Worm (Caenorhabditis elegans) whole organism, young adult: ENCODE results near the gene C03F11.2.

ENCODE experiments used
- F55B11.4 ChIP-seq: sonication (generic microtip); optimal IDR thresholded peaks from 2 replicates; lab custom pipeline; 2016; ENCODE audit warnings: missing compliant biosample characterization, missing genetic modification characterization, borderline replicate concordance; ENCODE audit not compliant: insufficient read depth
- Y53F4B.3 ChIP-seq: fragments of 200-800 bp; sonication (Bioruptor generic); IDR thresholded peaks from 2 replicates; pipeline ENCODE4 v1.3.6; 2022; ENCODE audit warnings: missing genetic modification reagents, missing genetic modification characterization, missing compliant biosample characterization
- aptf-2 ChIP-seq: fragments of 200-800 bp; sonication (Bioruptor generic); conservative IDR thresholded peaks from 2 replicates; pipeline ENCODE4 v1.3.6; 2022; ENCODE audit warnings: missing genetic modification reagents, missing genetic modification characterization, missing compliant biosample characterization
- ceh-79 ChIP-seq: sonication (generic microtip); optimal IDR thresholded peaks from 2 replicates; lab custom pipeline; 2017; ENCODE audit warnings: mild to moderate bottlenecking, missing genetic modification characterization, missing compliant biosample characterization
- chd-7 ChIP-seq: sonication (generic microtip); optimal IDR thresholded peaks from 2 replicates; lab custom pipeline; 2016; ENCODE audit warnings: mild to moderate bottlenecking, missing genetic modification characterization, moderate library complexity, missing compliant biosample characterization
- hlh-12 ChIP-seq: sonication (generic microtip); optimal IDR thresholded peaks from 2 replicates; lab custom pipeline; 2016; ENCODE audit warnings: missing genetic modification characterization, missing compliant biosample characterization
- hsf-1 ChIP-seq: fragments of 200-800 bp; sonication (Bioruptor generic); IDR thresholded peaks from 2 replicates; pipeline ENCODE4 v1.3.6; 2022; ENCODE audit warnings: missing genetic modification reagents, missing genetic modification characterization, missing compliant biosample characterization
- mel-28 ChIP-seq: sonication (generic microtip); optimal IDR thresholded peaks from 2 replicates; lab custom pipeline; 2016; ENCODE audit warnings: borderline replicate concordance, mild to moderate bottlenecking, missing genetic modification characterization, missing compliant biosample characterization
- nfya-1 ChIP-seq: sonication (generic microtip); optimal IDR thresholded peaks from 2 replicates; lab custom pipeline; 2017; ENCODE audit warnings: antibody characterized with exemption, missing compliant biosample characterization, missing genetic modification characterization, borderline replicate concordance; ENCODE audit not compliant: insufficient read depth
- nhr-27 ChIP-seq: fragments of 200-800 bp; sonication (Bioruptor generic); optimal IDR thresholded peaks from 2 replicates; lab custom pipeline; 2018; ENCODE audit warnings: mild to moderate bottlenecking, missing genetic modification characterization, moderate library complexity, missing compliant biosample characterization
- rec-8 ChIP-seq, 2 experiments: sonication (generic microtip); optimal IDR thresholded peaks; 2 replicates each; lab custom pipeline; 2016; ENCODE audit warnings: mild to moderate bottlenecking in 2 of 2, missing genetic modification characterization in 2 of 2, missing genetic modification reagents in 2 of 2, missing genotype in 2 of 2, missing biosample characterization in 1 of 2, missing compliant biosample characterization in 1 of 2, moderate library complexity in 1 of 2
- snpc-1.1 ChIP-seq: sonication (generic microtip); optimal IDR thresholded peaks from 2 replicates; lab custom pipeline; 2017; ENCODE audit warnings: missing genetic modification characterization, mild to moderate bottlenecking, missing compliant biosample characterization, antibody characterized with exemption, moderate library complexity, missing genotype, missing genetic modification reagents; ENCODE audit not compliant: insufficient read depth
- zfh-2 ChIP-seq: fragments of 200-800 bp; sonication (Bioruptor generic); conservative IDR thresholded peaks from 2 replicates; pipeline ENCODE4 v1.3.6; 2022; ENCODE audit warnings: missing genetic modification reagents, missing genetic modification characterization, missing compliant biosample characterization

ce11 chrX:5444863-5445262 lies 47.7 kb upstream of the C03F11.2 start, which contains the start of gene itm-2:
- TF ChIP-seq zfh-2 (GFP tag; lab: Robert Waterston, UW) (no peak), hlh-12 (no peak), ceh-79 (no peak), Y53F4B.3 (GFP tag; lab: Robert Waterston, UW) (no peak), nhr-27 (tag; lab: Kevin White, UChicago) (no peak), F55B11.4 (no peak), chd-7 (tag; lab: Kevin White, UChicago) (no peak), aptf-2 (GFP tag; lab: Robert Waterston, UW) (no peak), hsf-1 (GFP tag; lab: Robert Waterston, UW) (no peak), rec-8 (tag; optimal IDR thresholded peaks at IDR 0.05; lab: Kevin White, UChicago) (no peak), mel-28 (no peak), snpc-1.1 (tag; lab: Kevin White, UChicago) (no peak), nfya-1 (no peak)
